Worm (Caenorhabditis elegans): Measurements from ENCODE around the gene C06G4.4.
A peak's percentile ranks its signal among the peaks of the same experiment; 100 is the strongest.

Gene C06G4.4

DNA sequence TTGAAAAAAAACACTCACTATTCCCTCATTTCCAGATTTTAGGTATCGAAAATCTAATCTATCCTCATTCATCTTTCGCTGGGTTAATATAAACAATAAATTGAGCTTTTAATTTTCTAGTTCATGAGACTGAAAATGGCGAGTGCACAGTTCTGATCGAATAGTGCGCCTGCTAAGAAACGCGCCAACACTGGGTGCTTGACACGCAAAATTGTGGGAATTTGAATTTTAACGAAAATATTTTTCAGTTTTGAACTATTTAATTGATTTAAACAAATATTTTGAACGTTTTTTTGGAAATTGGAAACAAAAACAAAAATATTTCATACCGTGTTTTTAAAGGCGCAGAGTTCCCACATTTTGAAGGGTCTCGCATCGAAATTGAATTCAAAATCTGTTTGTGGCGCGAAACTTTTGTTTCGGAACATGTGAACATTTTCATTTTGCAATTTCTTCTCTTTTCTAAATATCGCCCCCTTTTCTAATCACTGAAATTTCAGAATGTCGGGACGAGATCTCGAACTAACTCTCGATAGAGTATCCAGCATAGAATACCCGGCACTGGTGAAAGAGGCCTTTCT, 49.0 kb downstream of the C06G4.4 start, which contains the start of the genes C29E4.13 and npp-15:
Gene C29E4.13, minus strand, starts transcription at position 169 of the 581 bp plus-strand sequence.
Gene npp-15, plus strand, starts transcription at position 495 of the 581 bp plus-strand sequence.
- TF ChIP-seq elt-1 (tag; optimal IDR thresholded peaks at IDR 0.05; ENCODE audit: borderline replicate concordance, insufficient read depth) (no peak), lsy-2 (tag; optimal IDR thresholded peaks at IDR 0.05) (peak; percentile 34), nhr-237 (tag; optimal IDR thresholded peaks at IDR 0.05) (peak; percentile 16)
